Worm (Caenorhabditis elegans) whole organism, young adult: ENCODE results near the gene tiar-2.
A peak's percentile ranks its signal among the peaks of the same experiment; 100 is the strongest.

ENCODE experiments used
- D2030.7 ChIP-seq: fragments of 200-800 bp; sonication (Bioruptor generic); IDR thresholded peaks from 2 replicates; pipeline ENCODE4 v1.3.6; 2022; ENCODE audit warnings: missing genetic modification reagents, missing genetic modification characterization, missing compliant biosample characterization
- F23B12.7 ChIP-seq: sonication (generic microtip); optimal IDR thresholded peaks from 2 replicates; lab custom pipeline; 2017; ENCODE audit warnings: missing genetic modification characterization, mild to moderate bottlenecking, missing compliant biosample characterization, antibody characterized with exemption, moderate library complexity; ENCODE audit not compliant: insufficient read depth
- F33H1.4 ChIP-seq: fragments of 200-800 bp; sonication (Bioruptor generic); IDR thresholded peaks from 2 replicates; pipeline ENCODE4 v1.3.6; 2022; ENCODE audit warnings: missing genetic modification reagents, missing genetic modification characterization, missing compliant biosample characterization
- F55B11.4 ChIP-seq: sonication (generic microtip); optimal IDR thresholded peaks from 2 replicates; lab custom pipeline; 2016; ENCODE audit warnings: missing compliant biosample characterization, missing genetic modification characterization, borderline replicate concordance; ENCODE audit not compliant: insufficient read depth
- Y56A3A.18 ChIP-seq: fragments of 200-800 bp; sonication (Bioruptor generic); IDR thresholded peaks from 2 replicates; pipeline ENCODE4 v1.3.6; 2022; ENCODE audit warnings: missing genetic modification reagents, missing genetic modification characterization, missing compliant biosample characterization
- Y95B8A.8 ChIP-seq: fragments of 200-800 bp; sonication (Bioruptor generic); IDR thresholded peaks from 2 replicates; pipeline ENCODE4 v1.3.6; 2022; ENCODE audit warnings: missing genetic modification reagents, missing genetic modification characterization, missing compliant biosample characterization
- akir-1 ChIP-seq: fragments of 200-800 bp; sonication (Bioruptor generic); optimal IDR thresholded peaks from 2 replicates; lab custom pipeline; 2018; ENCODE audit warnings: mild to moderate bottlenecking, missing genetic modification characterization, moderate library complexity, missing compliant biosample characterization
- ama-1 ChIP-seq, 3 experiments: fragments of 150-350 bp in 1 of 3; sonication (generic microtip) in 2 of 3; optimal IDR thresholded peaks; 2 replicates each; lab custom pipeline; 2014 to 2018; ENCODE audit warnings: missing biosample characterization in 2 of 3, missing genetic modification characterization in 2 of 3, missing genetic modification reagents in 2 of 3
- atf-7 ChIP-seq: sonication (generic microtip); optimal IDR thresholded peaks from 2 replicates; lab custom pipeline; 2017; ENCODE audit warnings: mild to moderate bottlenecking, missing genetic modification characterization, missing compliant biosample characterization
- athp-1 ChIP-seq: sonication (generic microtip); optimal IDR thresholded peaks from 2 replicates; lab custom pipeline; 2017; ENCODE audit warnings: mild to moderate bottlenecking, missing genetic modification characterization, missing compliant biosample characterization
- attf-6 ChIP-seq: fragments of 200-800 bp; sonication (Bioruptor generic); IDR thresholded peaks from 2 replicates; pipeline ENCODE4 v1.3.6; 2022; ENCODE audit warnings: missing genetic modification reagents, missing genetic modification characterization, missing compliant biosample characterization
- cebp-1 ChIP-seq, 2 experiments: fragments of 200-800 bp in 1 of 2; sonication (Bioruptor generic) in 1 of 2; sonication (generic microtip) in 1 of 2; IDR thresholded peaks in 1 of 2; optimal IDR thresholded peaks in 1 of 2; 2 replicates each; pipeline versions ENCODE4 v1.3.6 to Lab custom; 2017 to 2022; ENCODE audit warnings: missing compliant biosample characterization in 2 of 2, missing genetic modification characterization in 2 of 2, mild to moderate bottlenecking in 1 of 2, missing genetic modification reagents in 1 of 2, moderate library complexity in 1 of 2
- ceh-40 ChIP-seq: fragments of 200-800 bp; sonication (Bioruptor generic); IDR thresholded peaks from 2 replicates; pipeline ENCODE4 v1.3.6; 2022; ENCODE audit warnings: missing genetic modification characterization, missing compliant biosample characterization
- ceh-58 ChIP-seq: fragments of 200-800 bp; sonication (Bioruptor generic); IDR thresholded peaks from 2 replicates; pipeline ENCODE4 v1.3.6; 2022; ENCODE audit warnings: missing genetic modification characterization, missing compliant biosample characterization
- ceh-91 ChIP-seq: fragments of 200-800 bp; sonication (Bioruptor generic); IDR thresholded peaks from 2 replicates; pipeline ENCODE4 v1.3.6; 2022; ENCODE audit warnings: missing genetic modification reagents, missing genetic modification characterization, missing compliant biosample characterization
- egl-18 ChIP-seq: fragments of 200-800 bp; sonication (Bioruptor generic); IDR thresholded peaks from 2 replicates; pipeline ENCODE4 v1.3.6; 2022; ENCODE audit warnings: missing genetic modification reagents, missing genetic modification characterization, missing compliant biosample characterization
- ets-4 ChIP-seq: fragments of 200-800 bp; sonication (Bioruptor generic); optimal IDR thresholded peaks from 2 replicates; lab custom pipeline; 2018; ENCODE audit warnings: mild to moderate bottlenecking, missing genetic modification characterization, missing compliant biosample characterization
- fkh-3 ChIP-seq: sonication (generic microtip); optimal IDR thresholded peaks from 2 replicates; lab custom pipeline; 2016; ENCODE audit warnings: mild to moderate bottlenecking, missing genetic modification characterization, missing compliant biosample characterization
- gei-17 ChIP-seq: fragments of 200-800 bp; sonication (Bioruptor generic); optimal IDR thresholded peaks from 2 replicates; lab custom pipeline; 2018; ENCODE audit warnings: mild to moderate bottlenecking, missing genetic modification characterization, missing compliant biosample characterization
- him-1 ChIP-seq: sonication (generic microtip); optimal IDR thresholded peaks from 2 replicates; lab custom pipeline; 2016; ENCODE audit warnings: missing genotype, missing genetic modification reagents, missing genetic modification characterization, missing compliant biosample characterization
- hmg-20 ChIP-seq: fragments of 200-800 bp; sonication (Bioruptor generic); IDR thresholded peaks from 2 replicates; pipeline ENCODE4 v1.3.6; 2022; ENCODE audit warnings: missing genetic modification reagents, missing genetic modification characterization, missing compliant biosample characterization
- hsf-1 ChIP-seq: fragments of 200-800 bp; sonication (Bioruptor generic); IDR thresholded peaks from 2 replicates; pipeline ENCODE4 v1.3.6; 2022; ENCODE audit warnings: missing genetic modification reagents, missing genetic modification characterization, missing compliant biosample characterization
- lin-35 ChIP-seq, 3 experiments: fragments of 150-350 bp in 2 of 3; sonication (generic microtip) in 1 of 3; optimal IDR thresholded peaks; 2 replicates each; lab custom pipeline; 2014 to 2018; ENCODE audit warnings: missing biosample characterization in 3 of 3, missing genetic modification characterization in 3 of 3, missing genetic modification reagents in 3 of 3
- lir-1 ChIP-seq: fragments of 200-800 bp; sonication (Bioruptor generic); conservative IDR thresholded peaks from 2 replicates; pipeline ENCODE4 v1.3.6; 2022; ENCODE audit warnings: missing genetic modification reagents, missing genetic modification characterization, missing compliant biosample characterization
- lsl-1 ChIP-seq: fragments of 200-800 bp; sonication (Bioruptor generic); optimal IDR thresholded peaks from 2 replicates; lab custom pipeline; 2018; ENCODE audit warnings: mild to moderate bottlenecking, missing genetic modification characterization, moderate library complexity, missing compliant biosample characterization
- madf-10 ChIP-seq: sonication (generic microtip); optimal IDR thresholded peaks from 2 replicates; lab custom pipeline; 2016; ENCODE audit warnings: mild to moderate bottlenecking, missing genetic modification characterization, missing compliant biosample characterization
- madf-6 ChIP-seq: fragments of 200-800 bp; sonication (Bioruptor generic); IDR thresholded peaks from 2 replicates; pipeline ENCODE4 v1.3.6; 2022; ENCODE audit warnings: missing genetic modification reagents, missing genetic modification characterization, missing compliant biosample characterization
- madf-8 ChIP-seq: fragments of 200-800 bp; sonication (Bioruptor generic); conservative IDR thresholded peaks from 2 replicates; pipeline ENCODE4 v1.3.6; 2022; ENCODE audit warnings: missing genetic modification reagents, missing genetic modification characterization, missing compliant biosample characterization
- mcd-1 ChIP-seq: fragments of 200-800 bp; sonication (Bioruptor generic); IDR thresholded peaks from 2 replicates; pipeline ENCODE4 v1.3.6; 2022; ENCODE audit warnings: missing genetic modification reagents, missing genetic modification characterization, missing compliant biosample characterization
- mxl-1 ChIP-seq: sonication (generic microtip); optimal IDR thresholded peaks from 2 replicates; lab custom pipeline; 2016; ENCODE audit warnings: missing genetic modification characterization, missing compliant biosample characterization
- nfya-2 ChIP-seq: fragments of 200-800 bp; sonication (Bioruptor generic); IDR thresholded peaks from 2 replicates; pipeline ENCODE4 v1.3.6; 2022; ENCODE audit warnings: missing genetic modification reagents, missing genetic modification characterization, missing compliant biosample characterization
- nfyb-1 ChIP-seq: fragments of 200-800 bp; sonication (Bioruptor generic); IDR thresholded peaks from 2 replicates; pipeline ENCODE4 v1.3.6; 2022; ENCODE audit warnings: missing genetic modification reagents, missing genetic modification characterization, missing compliant biosample characterization
- nhr-120 ChIP-seq: fragments of 200-800 bp; sonication (Bioruptor generic); IDR thresholded peaks from 2 replicates; pipeline ENCODE4 v1.3.6; 2022; ENCODE audit warnings: missing genetic modification characterization, missing compliant biosample characterization
- nhr-179 ChIP-seq: sonication (generic microtip); optimal IDR thresholded peaks from 2 replicates; lab custom pipeline; 2016; ENCODE audit warnings: mild to moderate bottlenecking, missing genetic modification characterization, missing compliant biosample characterization
- nhr-80 ChIP-seq: sonication (generic microtip); optimal IDR thresholded peaks from 2 replicates; lab custom pipeline; 2016; ENCODE audit warnings: missing genetic modification characterization, missing compliant biosample characterization
- nhr-90 ChIP-seq: sonication (generic microtip); optimal IDR thresholded peaks from 2 replicates; lab custom pipeline; 2016; ENCODE audit warnings: missing genotype, mild to moderate bottlenecking, missing genetic modification characterization, missing compliant biosample characterization
- pha-4 ChIP-seq: fragments of 150-350 bp; sonication (generic microtip); optimal IDR thresholded peaks from 2 replicates; lab custom pipeline; 2014; ENCODE audit warnings: missing biosample characterization, missing genetic modification reagents, missing genetic modification characterization
- rec-8 ChIP-seq, 2 experiments: sonication (generic microtip); optimal IDR thresholded peaks; 2 replicates each; lab custom pipeline; 2016; ENCODE audit warnings: mild to moderate bottlenecking in 2 of 2, missing genetic modification characterization in 2 of 2, missing genetic modification reagents in 2 of 2, missing genotype in 2 of 2, missing biosample characterization in 1 of 2, missing compliant biosample characterization in 1 of 2, moderate library complexity in 1 of 2
- rpc-1 ChIP-seq, 2 experiments: fragments of 150-350 bp in 1 of 2; sonication (generic microtip) in 1 of 2; optimal IDR thresholded peaks; 2 replicates each; lab custom pipeline; 2014 to 2018; ENCODE audit warnings: missing biosample characterization in 1 of 2, missing genetic modification characterization in 1 of 2, missing genetic modification reagents in 1 of 2, missing genotype in 1 of 2
- sdz-38 ChIP-seq: sonication (generic microtip); optimal IDR thresholded peaks from 2 replicates; lab custom pipeline; 2016; ENCODE audit warnings: missing genotype, missing genetic modification characterization, missing compliant biosample characterization
- sea-2 ChIP-seq: fragments of 200-800 bp; sonication (Bioruptor generic); IDR thresholded peaks from 2 replicates; pipeline ENCODE4 v1.3.6; 2022; ENCODE audit warnings: missing genetic modification characterization, missing compliant biosample characterization
- snpc-1.3 ChIP-seq: sonication (generic microtip); optimal IDR thresholded peaks from 2 replicates; lab custom pipeline; 2017; ENCODE audit warnings: missing genetic modification characterization, mild to moderate bottlenecking, missing compliant biosample characterization, antibody characterized with exemption, moderate library complexity, missing genotype, missing genetic modification reagents; ENCODE audit not compliant: insufficient read depth
- sptf-2 ChIP-seq: fragments of 200-800 bp; sonication (Bioruptor generic); optimal IDR thresholded peaks from 2 replicates; lab custom pipeline; 2018; ENCODE audit warnings: mild to moderate bottlenecking, missing genetic modification characterization, missing compliant biosample characterization
- zim-3 ChIP-seq: sonication (generic microtip); optimal IDR thresholded peaks from 2 replicates; lab custom pipeline; 2017; ENCODE audit warnings: mild to moderate bottlenecking, missing genetic modification characterization, moderate library complexity, missing compliant biosample characterization
- ztf-22 ChIP-seq: fragments of 200-800 bp; sonication (Bioruptor generic); optimal IDR thresholded peaks from 2 replicates; lab custom pipeline; 2018; ENCODE audit warnings: mild to moderate bottlenecking, missing genetic modification characterization, moderate library complexity, missing compliant biosample characterization
- ztf-25 ChIP-seq: fragments of 200-800 bp; sonication (Bioruptor generic); IDR thresholded peaks from 2 replicates; pipeline ENCODE4 v1.3.6; 2022; ENCODE audit warnings: missing genetic modification reagents, missing genetic modification characterization, missing compliant biosample characterization

The tiar-2 gene

DNA sequence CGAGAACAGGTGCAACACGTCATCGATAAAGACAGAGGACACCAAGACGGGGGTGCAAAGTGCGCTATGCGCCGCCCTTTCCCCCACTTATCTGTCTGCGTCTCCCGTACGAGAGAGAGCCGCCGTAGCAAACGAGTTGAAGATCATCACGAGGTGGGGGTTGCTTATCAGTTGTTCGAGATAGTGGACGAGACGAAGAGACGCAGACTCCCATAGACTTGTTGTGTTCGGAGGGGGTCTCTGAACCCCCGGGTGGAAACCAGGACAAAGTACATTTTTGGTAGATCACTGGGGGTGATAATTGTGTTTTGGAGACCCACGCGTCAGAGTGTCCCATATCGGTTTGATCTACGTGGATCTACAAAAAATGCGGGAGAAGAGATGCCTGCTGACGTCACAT lies 30.3 kb downstream of the tiar-2 start (continued):
- TF ChIP-seq him-1 (tag; lab: Kevin White, UChicago) (no peak), mxl-1 (tag; lab: Kevin White, UChicago) (no peak), ets-4 (GFP tag; lab: Kevin White, UChicago) (peak; percentile 92), madf-6 (GFP tag; lab: Robert Waterston, UW) (no peak; the same call in 1 of the 2 replicates), F23B12.7 (tag; lab: Kevin White, UChicago) (no peak), gei-17 (GFP tag; lab: Kevin White, UChicago) (peak; percentile 65), zim-3 (tag; lab: Kevin White, UChicago) (no peak), lin-35 (GFP tag; optimal IDR thresholded peaks at IDR 0.05; lab: Kevin White, UChicago) (no peak), nhr-90 (tag; lab: Kevin White, UChicago) (peak; percentile 75), athp-1 (tag; lab: Kevin White, UChicago) (peak; percentile 32), pha-4 (tag; lab: Kevin White, UChicago) (no peak), nfyb-1 (GFP tag; lab: Robert Waterston, UW) (peak; percentile 82), mcd-1 (GFP tag; lab: Robert Waterston, UW) (peak; percentile 78), attf-6 (GFP tag; lab: Robert Waterston, UW) (no peak), hmg-20 (GFP tag; lab: Robert Waterston, UW) (no peak), Y95B8A.8 (GFP tag; lab: Robert Waterston, UW) (no peak), atf-7 (tag; lab: Kevin White, UChicago) (peak; percentile 91), nhr-179 (no peak), ceh-91 (GFP tag; lab: Robert Waterston, UW) (no peak), madf-10 (tag; lab: Kevin White, UChicago) (peak; percentile 48), ceh-58 (GFP tag; lab: Robert Waterston, UW) (0 out of 2 replicates have a peak, but pooled peaks have one; percentile 22), lir-1 (GFP tag; lab: Robert Waterston, UW) (no peak; the same call in 1 of the 2 replicates), rpc-1 (optimal IDR thresholded peaks at IDR 0.05; lab: Kevin White, UChicago) (no peak), rpc-1 (tag; optimal IDR thresholded peaks at IDR 0.05; lab: Kevin White, UChicago) (no peak), akir-1 (GFP tag; lab: Kevin White, UChicago) (no peak), cebp-1 (GFP tag; IDR thresholded peaks at IDR 0.05; lab: Robert Waterston, UW) (peak; percentile 52; the same call in 1 of the 2 replicates), cebp-1 (tag; optimal IDR thresholded peaks at IDR 0.05; lab: Kevin White, UChicago) (peak; percentile 87), rec-8 (tag; optimal IDR thresholded peaks at IDR 0.05; lab: Kevin White, UChicago) (no peak), madf-8 (GFP tag; lab: Robert Waterston, UW) (no peak), F33H1.4 (no peak), hsf-1 (peak; percentile 42; the same call in 1 of the 2 replicates), sea-2 (0 out of 2 replicates have a peak, but pooled peaks have one; percentile 41), nhr-120 (GFP tag; lab: Robert Waterston, UW) (no peak), sptf-2 (GFP tag; lab: Kevin White, UChicago) (no peak), D2030.7 (GFP tag; lab: Robert Waterston, UW) (no peak), egl-18 (GFP tag; lab: Robert Waterston, UW) (no peak), sdz-38 (tag; lab: Kevin White, UChicago) (no peak), F55B11.4 (tag; lab: Kevin White, UChicago) (no peak), fkh-3 (no peak), Y56A3A.18 (0 out of 2 replicates have a peak, but pooled peaks have one; percentile 24), nfya-2 (GFP tag; lab: Robert Waterston, UW) (no peak), ceh-40 (no peak), ztf-22 (GFP tag; lab: Kevin White, UChicago) (peak; percentile 86), ama-1 (optimal IDR thresholded peaks at IDR 0.05; lab: Kevin White, UChicago) (no peak), ama-1 (GFP tag; optimal IDR thresholded peaks at IDR 0.05; lab: Kevin White, UChicago) (no peak), snpc-1.3 (tag; lab: Kevin White, UChicago) (no peak), nhr-80 (tag; lab: Kevin White, UChicago) (peak; percentile 90), ztf-25 (no peak), lsl-1 (GFP tag; lab: Kevin White, UChicago) (no peak)
